Fruit fly (Drosophila melanogaster): ENCODE data around the gene pon.

pon gene

DNA sequence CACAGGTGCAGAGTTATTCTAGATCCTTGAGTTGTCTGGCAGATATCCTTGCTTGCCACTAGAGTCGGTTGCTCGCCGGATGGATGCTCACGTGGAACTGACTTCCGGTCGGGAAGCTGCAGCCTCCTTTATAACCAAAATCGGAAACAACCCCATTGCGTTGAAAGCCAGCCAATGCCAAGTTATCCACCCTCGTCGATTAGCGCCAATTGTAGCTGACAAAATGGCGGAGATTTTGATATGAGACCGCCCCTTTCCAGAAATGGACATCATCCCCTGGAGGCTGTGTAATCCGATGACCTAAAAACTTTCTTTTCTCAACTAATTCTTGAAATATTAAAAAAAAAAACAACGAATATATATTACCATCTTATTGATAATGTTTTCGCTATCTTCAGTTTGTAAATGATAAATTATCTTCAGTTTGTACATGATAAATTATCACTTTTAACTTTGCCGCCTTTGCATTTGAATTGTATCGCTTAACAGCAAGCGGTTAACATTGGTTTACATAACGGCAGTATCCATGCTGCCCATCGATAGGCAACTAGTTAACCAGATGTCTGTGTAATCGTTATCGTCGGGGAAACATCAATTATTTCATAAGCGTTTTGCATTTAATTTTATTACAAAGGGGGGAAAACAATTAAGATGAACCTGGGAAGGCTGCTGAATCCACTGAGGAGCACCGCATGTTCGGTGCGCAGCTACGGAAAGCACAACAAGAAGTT is 11.4 kb downstream of the pon start, which contains the start of the genes HLH4C and mRpL30 (continued):
- no peak for TF ChIP-seq kni (GFP tag; optimal IDR thresholded peaks at IDR 0.05)
- TF ChIP-seq nom (GFP tag; optimal IDR thresholded peaks at IDR 0.05), result no peak
- TF ChIP-seq shn (GFP tag; optimal IDR thresholded peaks at IDR 0.05), result no peak
- TF ChIP-seq YL-1 (GFP tag; optimal IDR thresholded peaks at IDR 0.05), result peak; percentile 39
- peak; percentile 18 for TF ChIP-seq CG4617 (GFP tag; optimal IDR thresholded peaks at IDR 0.05; ENCODE audit: borderline replicate concordance)
- TF ChIP-seq stwl (tag; optimal IDR thresholded peaks at IDR 0.05), result peak; percentile 63
- peak; percentile 90 for TF ChIP-seq CG34224 (GFP tag; IDR thresholded peaks at IDR 0.05; ENCODE audit: partially characterized antibody)
- no peak for TF ChIP-seq Dek (tag; optimal IDR thresholded peaks at IDR 0.05)
- TF ChIP-seq CG7357 (GFP tag; IDR thresholded peaks at IDR 0.05), result no peak
- TF ChIP-seq amos (GFP tag; IDR thresholded peaks at IDR 0.05; ENCODE audit: partially characterized antibody), result peak; percentile 81; the same call in 1 of the 2 replicates
- TF ChIP-seq chm (GFP tag; IDR thresholded peaks at IDR 0.05), result no peak
- no peak for TF ChIP-seq esg (GFP tag; conservative IDR thresholded peaks at IDR 0.05)
- TF ChIP-seq CG10267 (tag; optimal IDR thresholded peaks at IDR 0.05), result peak; percentile 29
- peak; percentile 40 for TF ChIP-seq BEAF-32 (GFP tag; optimal IDR thresholded peaks at IDR 0.05)
- no peak for TF ChIP-seq Aef1 (GFP tag; IDR thresholded peaks at IDR 0.05)
- TF ChIP-seq CHES-1-like (GFP tag; optimal IDR thresholded peaks at IDR 0.05), result no peak
- peak; percentile 78 for TF ChIP-seq E2f2 (GFP tag; IDR thresholded peaks at IDR 0.05)
- peak; percentile 93 for TF ChIP-seq CG14860 (GFP tag; IDR thresholded peaks at IDR 0.05; ENCODE audit: partially characterized antibody)
- TF ChIP-seq CG7372 (GFP tag; IDR thresholded peaks at IDR 0.05), result no peak
- TF ChIP-seq zen2 (GFP tag; IDR thresholded peaks at IDR 0.05; ENCODE audit: partially characterized antibody), result peak; percentile 91
- TF ChIP-seq dm (GFP tag; optimal IDR thresholded peaks at IDR 0.05), result no peak
- no peak for TF ChIP-seq CG8290 (GFP tag; optimal IDR thresholded peaks at IDR 0.05)
- TF ChIP-seq CG8290 (tag; optimal IDR thresholded peaks at IDR 0.05), result no peak
- TF ChIP-seq Sry-δ (GFP tag; optimal IDR thresholded peaks at IDR 0.05), result peak; percentile 8
- TF ChIP-seq Dad (GFP tag; optimal IDR thresholded peaks at IDR 0.05), result no peak
- TF ChIP-seq tgo (GFP tag; IDR thresholded peaks at IDR 0.05), result no peak
- TF ChIP-seq row (GFP tag; IDR thresholded peaks at IDR 0.05), result no peak
- TF ChIP-seq Dip3 (GFP tag; optimal IDR thresholded peaks at IDR 0.05), result no peak
- no peak for TF ChIP-seq croc (GFP tag; conservative IDR thresholded peaks at IDR 0.05)
- TF ChIP-seq H2.0 (GFP tag; IDR thresholded peaks at IDR 0.05), result no peak
- no peak for TF ChIP-seq CG7839 (tag; optimal IDR thresholded peaks at IDR 0.05)
- peak; percentile 20 for TF ChIP-seq CG2116 (GFP tag; optimal IDR thresholded peaks at IDR 0.05)
- TF ChIP-seq unc-4 (GFP tag; IDR thresholded peaks at IDR 0.05; ENCODE audit: partially characterized antibody), result peak; percentile 65
- TF ChIP-seq exex (tag; optimal IDR thresholded peaks at IDR 0.05), result peak; percentile 6
- no peak for TF ChIP-seq pan (optimal IDR thresholded peaks at IDR 0.05)
- no peak for TF ChIP-seq pan (GFP tag; optimal IDR thresholded peaks at IDR 0.05 in 1 of 2, IDR thresholded peaks at IDR 0.05 in 1 of 2)
- TF ChIP-seq CG30431 (GFP tag; optimal IDR thresholded peaks at IDR 0.05), result no peak
- TF ChIP-seq Pdp1 (GFP tag; optimal IDR thresholded peaks at IDR 0.05), result peak in 1 of 2 experiments; percentile 99
- no peak for TF ChIP-seq Adf1 (GFP tag; IDR thresholded peaks at IDR 0.05)
- TF ChIP-seq pfk (GFP tag; optimal IDR thresholded peaks at IDR 0.05), result no peak
- no peak for TF ChIP-seq CG30403 (GFP tag; optimal IDR thresholded peaks at IDR 0.05)
- no peak for TF ChIP-seq CG10209 (GFP tag; optimal IDR thresholded peaks at IDR 0.05)
- no peak for TF ChIP-seq aop (GFP tag; IDR thresholded peaks at IDR 0.05)
- TF ChIP-seq MBD-R2 (GFP tag; IDR thresholded peaks at IDR 0.05), result peak; percentile 29; the same call in 1 of the 2 replicates
- TF ChIP-seq HmgD (GFP tag; optimal IDR thresholded peaks at IDR 0.05), result no peak
- TF ChIP-seq Xbp1 (GFP tag; optimal IDR thresholded peaks at IDR 0.05), result no peak
- no peak for TF ChIP-seq Asciz (GFP tag; optimal IDR thresholded peaks at IDR 0.05)
- no peak for TF ChIP-seq ranshi (GFP tag; IDR thresholded peaks at IDR 0.05)
- no peak for TF ChIP-seq CG6654 (GFP tag; optimal IDR thresholded peaks at IDR 0.05)
- no peak for TF ChIP-seq pho (GFP tag; optimal IDR thresholded peaks at IDR 0.05)

Measured in whole organism, embryonic.